Worm (Caenorhabditis elegans) whole organism, L3 larva: ENCODE data around the gene che-10.

Experiments
- R02D3.7 ChIP-seq: fragments of 150-350 bp; optimal IDR thresholded peaks from 2 replicates; lab custom pipeline; 2014; ENCODE audit warnings: missing biosample characterization, missing genetic modification characterization
- ZK546.5 ChIP-seq: sonication (generic microtip); optimal IDR thresholded peaks from 2 replicates; lab custom pipeline; 2017; ENCODE audit warnings: missing biosample characterization, missing genetic modification characterization
- ama-1 ChIP-seq: fragments of 150-350 bp; optimal IDR thresholded peaks from 2 replicates; lab custom pipeline; 2018
- ceh-28 ChIP-seq: fragments of 150-350 bp; optimal IDR thresholded peaks from 2 replicates; lab custom pipeline; 2014; ENCODE audit warnings: missing biosample characterization, missing genetic modification reagents, missing genetic modification characterization
- ceh-82 ChIP-seq: fragments of 150-350 bp; optimal IDR thresholded peaks from 2 replicates; lab custom pipeline; 2014; ENCODE audit warnings: missing biosample characterization, missing genetic modification characterization
- egl-27 ChIP-seq: sonication (generic microtip); optimal IDR thresholded peaks from 4 replicates; lab custom pipeline; 2017; ENCODE audit warnings: missing biosample characterization, missing genetic modification reagents, missing genetic modification characterization
- elt-1 ChIP-seq: fragments of 150-350 bp; optimal IDR thresholded peaks from 2 replicates; lab custom pipeline; 2014; ENCODE audit warnings: missing biosample characterization, missing genetic modification characterization
- elt-2 ChIP-seq: sonication (generic microtip); optimal IDR thresholded peaks from 2 replicates; lab custom pipeline; 2016; ENCODE audit warnings: missing genetic modification reagents, mild to moderate bottlenecking, missing genetic modification characterization, missing compliant biosample characterization
- elt-3 ChIP-seq, 3 experiments: fragments of 150-350 bp in 1 of 3; sonication (generic microtip) in 2 of 3; optimal IDR thresholded peaks; 2 replicates in 2 of 3; 4 replicates in 1 of 3; lab custom pipeline; 2014 to 2017; ENCODE audit warnings: missing biosample characterization in 3 of 3, missing genetic modification characterization in 3 of 3
- fkh-10 ChIP-seq: sonication (generic microtip); optimal IDR thresholded peaks from 2 replicates; lab custom pipeline; 2017; ENCODE audit warnings: missing biosample characterization, missing genetic modification reagents, missing genetic modification characterization
- fos-1 ChIP-seq: fragments of 150-350 bp; optimal IDR thresholded peaks from 2 replicates; lab custom pipeline; 2014; ENCODE audit warnings: missing biosample characterization, missing genetic modification characterization
- jun-1 ChIP-seq: fragments of 150-350 bp; optimal IDR thresholded peaks from 2 replicates; lab custom pipeline; 2014; ENCODE audit warnings: missing biosample characterization, missing genetic modification reagents, missing genetic modification characterization
- lin-39 ChIP-seq: fragments of 150-350 bp; optimal IDR thresholded peaks from 2 replicates; lab custom pipeline; 2018; ENCODE audit warnings: missing biosample characterization, missing genetic modification reagents, missing genetic modification characterization
- lsy-12 ChIP-seq: sonication (generic microtip); optimal IDR thresholded peaks from 2 replicates; lab custom pipeline; 2016; ENCODE audit warnings: mild to moderate bottlenecking, missing genetic modification characterization, missing compliant biosample characterization
- mdl-1 ChIP-seq: fragments of 150-350 bp; optimal IDR thresholded peaks from 2 replicates; lab custom pipeline; 2014; ENCODE audit warnings: missing biosample characterization, missing genetic modification characterization
- mml-1 ChIP-seq: fragments of 150-350 bp; sonication (generic microtip); optimal IDR thresholded peaks from 3 replicates; lab custom pipeline; 2014; ENCODE audit warnings: missing biosample characterization, missing genetic modification characterization
- nfya-1 ChIP-seq: sonication (generic microtip); optimal IDR thresholded peaks from 2 replicates; lab custom pipeline; 2017; ENCODE audit warnings: missing genetic modification characterization, mild to moderate bottlenecking, missing compliant biosample characterization, antibody characterized with exemption, moderate library complexity; ENCODE audit not compliant: insufficient read depth
- nhr-11 ChIP-seq: fragments of 150-350 bp; optimal IDR thresholded peaks from 2 replicates; lab custom pipeline; 2014; ENCODE audit warnings: missing biosample characterization, missing genetic modification characterization
- nhr-12 ChIP-seq: fragments of 150-350 bp; optimal IDR thresholded peaks from 2 replicates; lab custom pipeline; 2014; ENCODE audit warnings: missing biosample characterization, missing genetic modification characterization
- nhr-23 ChIP-seq: fragments of 150-350 bp; optimal IDR thresholded peaks from 2 replicates; lab custom pipeline; 2014; ENCODE audit warnings: missing biosample characterization, missing genetic modification reagents, missing genetic modification characterization
- nhr-237 ChIP-seq: fragments of 150-350 bp; optimal IDR thresholded peaks from 2 replicates; lab custom pipeline; 2014; ENCODE audit warnings: missing biosample characterization, missing genetic modification characterization
- nhr-25 ChIP-seq: sonication (generic microtip); optimal IDR thresholded peaks from 2 replicates; lab custom pipeline; 2017; ENCODE audit warnings: missing biosample characterization, missing genetic modification characterization
- nhr-28 ChIP-seq: fragments of 150-350 bp; optimal IDR thresholded peaks from 2 replicates; lab custom pipeline; 2014; ENCODE audit warnings: missing biosample characterization, missing genetic modification characterization
- nhr-43 ChIP-seq: sonication (generic microtip); optimal IDR thresholded peaks from 2 replicates; lab custom pipeline; 2016; ENCODE audit warnings: mild to moderate bottlenecking, missing genetic modification characterization, missing compliant biosample characterization; ENCODE audit not compliant: poor library complexity, severe bottlenecking
- nhr-67 ChIP-seq: fragments of 150-350 bp; optimal IDR thresholded peaks from 2 replicates; lab custom pipeline; 2014; ENCODE audit warnings: missing biosample characterization, missing genetic modification characterization
- nhr-77 ChIP-seq: fragments of 150-350 bp; optimal IDR thresholded peaks from 2 replicates; lab custom pipeline; 2014; ENCODE audit warnings: missing biosample characterization, missing genetic modification characterization
- pha-4 ChIP-seq: fragments of 150-350 bp; optimal IDR thresholded peaks from 2 replicates; lab custom pipeline; 2014; ENCODE audit warnings: missing biosample characterization, missing genetic modification reagents, missing genetic modification characterization
- sea-2 ChIP-seq: fragments of 150-350 bp; sonication (generic microtip); optimal IDR thresholded peaks from 4 replicates; lab custom pipeline; 2014; ENCODE audit warnings: missing biosample characterization, missing genetic modification reagents, missing genetic modification characterization
- skn-1 ChIP-seq: fragments of 150-350 bp; optimal IDR thresholded peaks from 2 replicates; lab custom pipeline; 2014; ENCODE audit warnings: missing biosample characterization, missing genetic modification characterization
- snpc-4 ChIP-seq: fragments of 150-350 bp; optimal IDR thresholded peaks from 2 replicates; lab custom pipeline; 2014; ENCODE audit warnings: missing biosample characterization, missing genetic modification characterization
- tbx-2 ChIP-seq: sonication (generic microtip); optimal IDR thresholded peaks from 2 replicates; lab custom pipeline; 2016; ENCODE audit warnings: mild to moderate bottlenecking, missing genetic modification characterization, missing compliant biosample characterization
- unc-39 ChIP-seq: sonication (generic microtip); optimal IDR thresholded peaks from 4 replicates; lab custom pipeline; 2017; ENCODE audit warnings: missing biosample characterization, missing genetic modification characterization
- unc-62 ChIP-seq: fragments of 150-350 bp; sonication (generic microtip); optimal IDR thresholded peaks from 4 replicates; lab custom pipeline; 2014; ENCODE audit warnings: missing biosample characterization, missing genetic modification reagents, missing genetic modification characterization
- zag-1 ChIP-seq: fragments of 150-350 bp; optimal IDR thresholded peaks from 2 replicates; lab custom pipeline; 2014; ENCODE audit warnings: missing biosample characterization, missing genetic modification characterization
- ztf-11 ChIP-seq: fragments of 150-350 bp; optimal IDR thresholded peaks from 2 replicates; lab custom pipeline; 2014; ENCODE audit warnings: missing biosample characterization, missing genetic modification characterization
- ztf-4 ChIP-seq: fragments of 150-350 bp; optimal IDR thresholded peaks from 2 replicates; lab custom pipeline; 2014; ENCODE audit warnings: missing biosample characterization, missing genetic modification characterization

Gene che-10

ce11 chrII:4667572-4667971 is 29.4 kb upstream of the che-10 start, which contains the start of gene fut-5:
Gene fut-5, minus strand, starts transcription at chrII:4667672.
- TF ChIP-seq ZK546.5 (no peak), tbx-2 (tag; lab: Kevin White, UChicago) (no peak), nhr-77 (tag; lab: Kevin White, UChicago) (no peak), nhr-237 (tag; lab: Kevin White, UChicago) (no peak), ama-1 (no peak), nhr-28 (tag; lab: Kevin White, UChicago) (no peak), skn-1 (tag; lab: Kevin White, UChicago) (no peak), ceh-82 (no peak), elt-1 (tag; lab: Kevin White, UChicago) (no peak), sea-2 (GFP tag; lab: Kevin White, UChicago) (no peak), snpc-4 (tag; lab: Kevin White, UChicago) (no peak), elt-3 (tag; optimal IDR thresholded peaks at IDR 0.05; lab: Kevin White, UChicago) (no peak), unc-62 (GFP tag; lab: Kevin White, UChicago) (no peak), nhr-67 (tag; lab: Kevin White, UChicago) (no peak)

- TF ChIP-seq nhr-28 (tag; lab: Kevin White, UChicago) (no peak), mml-1 (tag; lab: Kevin White, UChicago) (no peak), elt-2 (no peak), pha-4 (no peak), ztf-4 (tag; lab: Kevin White, UChicago) (no peak), nhr-25 (tag; lab: Kevin White, UChicago) (no peak), nhr-67 (tag; lab: Kevin White, UChicago) (no peak), ceh-82 (no peak), skn-1 (tag; lab: Kevin White, UChicago) (no peak), R02D3.7 (tag; lab: Kevin White, UChicago) (no peak), egl-27 (no peak), mdl-1 (tag; lab: Kevin White, UChicago) (no peak), sea-2 (GFP tag; lab: Kevin White, UChicago) (no peak), elt-1 (tag; lab: Kevin White, UChicago) (no peak)
These were observed 27.2 kb upstream of the che-10 start, which contains the start of gene T05A7.11 for ce11 chrII:4665359-4665758. Gene T05A7.11, minus strand, starts transcription at chrII:4665459.

ce11 chrII:4663186-4663585 is 25.0 kb upstream of the che-10 start, which contains the start of gene T05A7.12:
Gene T05A7.12, minus strand, starts transcription at chrII:4663286.
- no peak for TF ChIP-seq unc-62 (GFP tag; lab: Kevin White, UChicago)
- TF ChIP-seq egl-27 = no peak
- no peak for TF ChIP-seq lsy-12 (tag; lab: Kevin White, UChicago)
- TF ChIP-seq zag-1 (tag; lab: Kevin White, UChicago) = no peak
- TF ChIP-seq fkh-10 = no peak
- no peak for TF ChIP-seq fos-1 (tag; lab: Kevin White, UChicago)
- no peak for TF ChIP-seq lin-39 (tag; lab: Kevin White, UChicago)
- TF ChIP-seq nhr-28 (tag; lab: Kevin White, UChicago) = no peak
- no peak for TF ChIP-seq jun-1 (tag; lab: Kevin White, UChicago)

- TF ChIP-seq pha-4 = no peak
- TF ChIP-seq ztf-4 (tag; lab: Kevin White, UChicago) = no peak
- TF ChIP-seq nhr-11 (tag; lab: Kevin White, UChicago) = no peak
- no peak for TF ChIP-seq ztf-11
- TF ChIP-seq ceh-28 = no peak
- no peak for TF ChIP-seq unc-39
- TF ChIP-seq ZK546.5 = no peak
- no peak for TF ChIP-seq zag-1 (tag; lab: Kevin White, UChicago)
- TF ChIP-seq, all 47 proteins: peak for 0
These were observed 23.1 kb upstream of the che-10 start, which contains the start of gene T05A7.13 for ce11 chrII:4661278-4661677. Gene T05A7.13, minus strand, starts transcription at chrII:4661378.

- TF ChIP-seq nfya-1 = no peak
- TF ChIP-seq unc-62 (GFP tag; lab: Kevin White, UChicago) = no peak
- no peak for TF ChIP-seq pha-4
- TF ChIP-seq nhr-43 (tag; lab: Kevin White, UChicago) = no peak
- no peak for TF ChIP-seq unc-39
- TF ChIP-seq ztf-11 = no peak
- TF ChIP-seq fkh-10 = no peak
- TF ChIP-seq nhr-12 (tag; lab: Kevin White, UChicago) = no peak
- TF ChIP-seq nhr-23 (tag; lab: Kevin White, UChicago) = no peak
These were observed 20.1 kb upstream of the che-10 start for ce11 chrII:4658245-4658644.
